Worm (Caenorhabditis elegans) whole organism, L4/young adult: Measurements from ENCODE around the gene T13G4.7.

Experiments
- W03F9.2 ChIP-seq: fragments of 150-350 bp; optimal IDR thresholded peaks from 2 replicates; lab custom pipeline; 2014; ENCODE audit warnings: missing biosample characterization, missing genetic modification characterization
- dao-5 ChIP-seq: sonication (generic microtip); optimal IDR thresholded peaks from 2 replicates; lab custom pipeline; 2016; ENCODE audit warnings: missing genotype, missing genetic modification characterization, moderate library complexity, missing compliant biosample characterization
- him-1 ChIP-seq: sonication (generic microtip); optimal IDR thresholded peaks from 2 replicates; lab custom pipeline; 2016; ENCODE audit warnings: missing genotype, missing genetic modification reagents, missing genetic modification characterization, missing compliant biosample characterization

- no peak for TF ChIP-seq him-1 (tag; lab: Kevin White, UChicago)
- no peak for TF ChIP-seq dao-5 (tag; lab: Kevin White, UChicago)
- TF ChIP-seq W03F9.2 (tag; lab: Kevin White, UChicago) = no peak
Observed at ce11 chrX:1202638-1203037, 3.3 kb downstream of the T13G4.7 start.
